Worm (Caenorhabditis elegans) whole organism, young adult: ENCODE measurements around the gene spl-3.
A peak's percentile ranks its signal among the peaks of the same experiment; 100 is the strongest.

Experiments
- B0261.1 ChIP-seq: sonication (generic microtip); optimal IDR thresholded peaks from 2 replicates; lab custom pipeline; 2016; ENCODE audit warnings: mild to moderate bottlenecking, missing genetic modification characterization, moderate library complexity, missing compliant biosample characterization
- B0336.3 ChIP-seq: fragments of 200-800 bp; sonication (Bioruptor generic); IDR thresholded peaks from 2 replicates; pipeline ENCODE4 v1.3.6; 2022; ENCODE audit warnings: missing genetic modification characterization, missing compliant biosample characterization
- F10E7.11 ChIP-seq: sonication (generic microtip); optimal IDR thresholded peaks from 2 replicates; lab custom pipeline; 2017; ENCODE audit warnings: mild to moderate bottlenecking, missing genetic modification characterization, moderate library complexity, missing compliant biosample characterization
- F33H1.4 ChIP-seq: fragments of 200-800 bp; sonication (Bioruptor generic); IDR thresholded peaks from 2 replicates; pipeline ENCODE4 v1.3.6; 2022; ENCODE audit warnings: missing genetic modification reagents, missing genetic modification characterization, missing compliant biosample characterization
- F39B2.1 ChIP-seq: fragments of 200-800 bp; sonication (Bioruptor generic); IDR thresholded peaks from 2 replicates; pipeline ENCODE4 v1.3.6; 2022; ENCODE audit warnings: missing genetic modification reagents, missing genetic modification characterization, missing compliant biosample characterization
- F52B5.7 ChIP-seq: sonication (generic microtip); optimal IDR thresholded peaks from 2 replicates; lab custom pipeline; 2016; ENCODE audit warnings: mild to moderate bottlenecking, missing genetic modification characterization, missing compliant biosample characterization
- Y95B8A.8 ChIP-seq: fragments of 200-800 bp; sonication (Bioruptor generic); IDR thresholded peaks from 2 replicates; pipeline ENCODE4 v1.3.6; 2022; ENCODE audit warnings: missing genetic modification reagents, missing genetic modification characterization, missing compliant biosample characterization
- ZK185.1 ChIP-seq: sonication (generic microtip); optimal IDR thresholded peaks from 2 replicates; lab custom pipeline; 2016; ENCODE audit warnings: mild to moderate bottlenecking, missing genetic modification characterization, missing compliant biosample characterization; ENCODE audit not compliant: poor library complexity, severe bottlenecking
- ama-1 ChIP-seq, 3 experiments: fragments of 150-350 bp in 1 of 3; sonication (generic microtip) in 2 of 3; optimal IDR thresholded peaks; 2 replicates each; lab custom pipeline; 2014 to 2018; ENCODE audit warnings: missing biosample characterization in 2 of 3, missing genetic modification characterization in 2 of 3, missing genetic modification reagents in 2 of 3
- athp-1 ChIP-seq: sonication (generic microtip); optimal IDR thresholded peaks from 2 replicates; lab custom pipeline; 2017; ENCODE audit warnings: mild to moderate bottlenecking, missing genetic modification characterization, missing compliant biosample characterization
- attf-3 ChIP-seq: fragments of 200-800 bp; sonication (Bioruptor generic); conservative IDR thresholded peaks from 2 replicates; pipeline ENCODE4 v1.3.6; 2022; ENCODE audit warnings: missing genetic modification reagents, missing genetic modification characterization, missing compliant biosample characterization
- cebp-1 ChIP-seq, 2 experiments: fragments of 200-800 bp in 1 of 2; sonication (Bioruptor generic) in 1 of 2; sonication (generic microtip) in 1 of 2; IDR thresholded peaks in 1 of 2; optimal IDR thresholded peaks in 1 of 2; 2 replicates each; pipeline versions ENCODE4 v1.3.6 to Lab custom; 2017 to 2022; ENCODE audit warnings: missing compliant biosample characterization in 2 of 2, missing genetic modification characterization in 2 of 2, mild to moderate bottlenecking in 1 of 2, missing genetic modification reagents in 1 of 2, moderate library complexity in 1 of 2
- ceh-58 ChIP-seq: fragments of 200-800 bp; sonication (Bioruptor generic); IDR thresholded peaks from 2 replicates; pipeline ENCODE4 v1.3.6; 2022; ENCODE audit warnings: missing genetic modification characterization, missing compliant biosample characterization
- die-1 ChIP-seq: sonication (generic microtip); optimal IDR thresholded peaks from 2 replicates; lab custom pipeline; 2016; ENCODE audit warnings: missing genotype, mild to moderate bottlenecking, missing genetic modification characterization, missing compliant biosample characterization
- dox-1 ChIP-seq: fragments of 200-800 bp; sonication (Bioruptor generic); IDR thresholded peaks from 2 replicates; pipeline ENCODE4 v1.3.6; 2022; ENCODE audit warnings: missing genetic modification reagents, missing genetic modification characterization, missing compliant biosample characterization
- dpff-1 ChIP-seq: sonication (generic microtip); optimal IDR thresholded peaks from 2 replicates; lab custom pipeline; 2017; ENCODE audit warnings: mild to moderate bottlenecking, missing genetic modification characterization, missing compliant biosample characterization
- efl-1 ChIP-seq: fragments of 150-350 bp; optimal IDR thresholded peaks from 2 replicates; lab custom pipeline; 2014; ENCODE audit warnings: missing biosample characterization, missing genetic modification reagents, missing genetic modification characterization
- egrh-3 ChIP-seq: fragments of 200-800 bp; sonication (Bioruptor generic); IDR thresholded peaks from 2 replicates; pipeline ENCODE4 v1.3.6; 2022; ENCODE audit warnings: missing genetic modification reagents, missing genetic modification characterization, missing compliant biosample characterization
- let-526 ChIP-seq: fragments of 200-800 bp; sonication (Bioruptor generic); IDR thresholded peaks from 2 replicates; pipeline ENCODE4 v1.3.6; 2022; ENCODE audit warnings: missing genetic modification reagents, missing genetic modification characterization, missing compliant biosample characterization
- lin-26 ChIP-seq: fragments of 200-800 bp; sonication (Bioruptor generic); IDR thresholded peaks from 2 replicates; pipeline ENCODE4 v1.3.6; 2022; ENCODE audit warnings: missing genetic modification reagents, missing genetic modification characterization, missing compliant biosample characterization
- lin-40 ChIP-seq: sonication (generic microtip); optimal IDR thresholded peaks from 2 replicates; lab custom pipeline; 2016; ENCODE audit warnings: missing genetic modification characterization, mild to moderate bottlenecking, missing compliant biosample characterization, missing genotype, missing genetic modification reagents
- lin-54 ChIP-seq: fragments of 200-800 bp; sonication (Bioruptor generic); optimal IDR thresholded peaks from 2 replicates; lab custom pipeline; 2018; ENCODE audit warnings: mild to moderate bottlenecking, missing genetic modification characterization, missing compliant biosample characterization
- lir-1 ChIP-seq: fragments of 200-800 bp; sonication (Bioruptor generic); conservative IDR thresholded peaks from 2 replicates; pipeline ENCODE4 v1.3.6; 2022; ENCODE audit warnings: missing genetic modification reagents, missing genetic modification characterization, missing compliant biosample characterization
- madf-3 ChIP-seq: fragments of 200-800 bp; sonication (Bioruptor generic); IDR thresholded peaks from 2 replicates; pipeline ENCODE4 v1.3.6; 2022; ENCODE audit warnings: missing genetic modification reagents, missing genetic modification characterization, missing compliant biosample characterization
- madf-6 ChIP-seq: fragments of 200-800 bp; sonication (Bioruptor generic); IDR thresholded peaks from 2 replicates; pipeline ENCODE4 v1.3.6; 2022; ENCODE audit warnings: missing genetic modification reagents, missing genetic modification characterization, missing compliant biosample characterization
- nfyb-1 ChIP-seq: fragments of 200-800 bp; sonication (Bioruptor generic); IDR thresholded peaks from 2 replicates; pipeline ENCODE4 v1.3.6; 2022; ENCODE audit warnings: missing genetic modification reagents, missing genetic modification characterization, missing compliant biosample characterization
- nhr-179 ChIP-seq: sonication (generic microtip); optimal IDR thresholded peaks from 2 replicates; lab custom pipeline; 2016; ENCODE audit warnings: mild to moderate bottlenecking, missing genetic modification characterization, missing compliant biosample characterization
- nhr-80 ChIP-seq: sonication (generic microtip); optimal IDR thresholded peaks from 2 replicates; lab custom pipeline; 2016; ENCODE audit warnings: missing genetic modification characterization, missing compliant biosample characterization
- rcor-1 ChIP-seq: fragments of 200-800 bp; sonication (Bioruptor generic); IDR thresholded peaks from 2 replicates; pipeline ENCODE4 v1.3.6; 2022; ENCODE audit warnings: missing genetic modification reagents, missing genetic modification characterization, missing compliant biosample characterization
- repo-1 ChIP-seq: sonication (generic microtip); optimal IDR thresholded peaks from 2 replicates; lab custom pipeline; 2017; ENCODE audit warnings: mild to moderate bottlenecking, missing genetic modification characterization, missing compliant biosample characterization
- sea-2 ChIP-seq: fragments of 200-800 bp; sonication (Bioruptor generic); IDR thresholded peaks from 2 replicates; pipeline ENCODE4 v1.3.6; 2022; ENCODE audit warnings: missing genetic modification characterization, missing compliant biosample characterization
- snpc-4 ChIP-seq, 5 experiments: fragments of 150-350 bp in 1 of 5; sonication (generic microtip) in 4 of 5; optimal IDR thresholded peaks; 2 replicates each; lab custom pipeline; 2014 to 2018; ENCODE audit warnings: missing genetic modification characterization in 5 of 5, missing biosample characterization in 3 of 5, antibody characterized with exemption in 2 of 5, mild to moderate bottlenecking in 2 of 5, missing compliant biosample characterization in 2 of 5, missing genotype in 2 of 5, moderate library complexity in 2 of 5, missing genetic modification reagents in 1 of 5
- tbx-9 ChIP-seq: sonication (generic microtip); optimal IDR thresholded peaks from 2 replicates; lab custom pipeline; 2016; ENCODE audit warnings: borderline replicate concordance, missing genetic modification characterization, inconsistent platforms, missing compliant biosample characterization
- zfh-2 ChIP-seq: fragments of 200-800 bp; sonication (Bioruptor generic); conservative IDR thresholded peaks from 2 replicates; pipeline ENCODE4 v1.3.6; 2022; ENCODE audit warnings: missing genetic modification reagents, missing genetic modification characterization, missing compliant biosample characterization
- zim-3 ChIP-seq: sonication (generic microtip); optimal IDR thresholded peaks from 2 replicates; lab custom pipeline; 2017; ENCODE audit warnings: mild to moderate bottlenecking, missing genetic modification characterization, moderate library complexity, missing compliant biosample characterization
- ztf-3 ChIP-seq: fragments of 200-800 bp; sonication (Bioruptor generic); optimal IDR thresholded peaks from 2 replicates; lab custom pipeline; 2018; ENCODE audit warnings: mild to moderate bottlenecking, missing genetic modification characterization, missing compliant biosample characterization

spl-3 gene

DNA sequence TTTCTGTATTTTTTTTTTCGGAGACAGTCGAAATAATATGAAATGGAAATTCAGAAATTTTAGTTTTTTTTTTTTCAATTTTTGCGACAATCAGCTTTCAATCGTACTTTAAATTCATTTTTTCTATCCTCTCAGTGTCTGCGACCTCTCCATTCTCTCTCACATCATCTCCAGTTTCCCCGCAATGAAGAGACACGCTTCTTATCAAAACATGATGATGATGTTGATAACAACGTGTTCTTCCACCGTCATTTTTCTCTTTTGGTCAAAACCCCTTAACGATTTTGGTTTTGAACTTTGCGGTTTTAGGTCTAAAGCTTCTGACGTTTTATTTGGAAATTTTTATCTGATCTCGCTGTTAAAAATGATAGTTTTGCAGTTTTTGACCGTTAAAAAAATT is 16.5 kb downstream of the spl-3 start:
- TF ChIP-seq ceh-58 (GFP tag; lab: Robert Waterston, UW) (no peak), athp-1 (tag; lab: Kevin White, UChicago) (no peak), lin-54 (GFP tag; lab: Kevin White, UChicago) (no peak), F33H1.4 (GFP tag; lab: Robert Waterston, UW) (no peak), efl-1 (no peak), nfyb-1 (no peak), F10E7.11 (no peak), snpc-4 (GFP tag; optimal IDR thresholded peaks at IDR 0.05; lab: Kevin White, UChicago) (no peak), snpc-4 (tag; optimal IDR thresholded peaks at IDR 0.05; lab: Kevin White, UChicago) (no peak)
- TF ChIP-seq, all 124 proteins: peak for 0

DNA sequence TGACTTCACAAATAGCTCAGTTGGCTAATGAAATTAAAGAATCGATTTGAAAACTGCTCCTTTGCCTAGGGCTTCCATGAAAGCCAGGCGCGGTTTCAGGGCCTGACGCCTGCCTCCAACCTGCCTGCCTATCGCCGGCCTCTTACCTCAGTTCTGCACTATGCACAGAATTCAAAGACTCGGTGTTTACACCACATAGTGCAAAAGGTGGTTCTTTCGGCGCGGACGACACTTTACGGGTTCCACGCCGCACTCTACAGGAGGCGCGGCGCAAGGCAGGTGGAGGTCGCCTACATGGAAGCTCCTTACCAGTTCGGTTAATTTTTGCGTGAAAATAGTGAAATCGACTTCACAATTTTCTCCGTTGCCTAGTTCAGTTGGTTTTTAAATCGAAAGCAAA is 16.9 kb downstream of the spl-3 start:
- TF ChIP-seq cebp-1 (GFP tag; IDR thresholded peaks at IDR 0.05; lab: Robert Waterston, UW) (no peak), cebp-1 (tag; optimal IDR thresholded peaks at IDR 0.05; lab: Kevin White, UChicago) (no peak), zfh-2 (GFP tag; lab: Robert Waterston, UW) (peak; percentile 52), attf-3 (GFP tag; lab: Robert Waterston, UW) (no peak), ztf-3 (no peak), lin-40 (no peak), ama-1 (optimal IDR thresholded peaks at IDR 0.05; lab: Kevin White, UChicago) (no peak), ama-1 (GFP tag; optimal IDR thresholded peaks at IDR 0.05; lab: Kevin White, UChicago) (no peak), lin-54 (GFP tag; lab: Kevin White, UChicago) (no peak), B0336.3 (GFP tag; lab: Robert Waterston, UW) (no peak), tbx-9 (no peak), lin-26 (0 out of 2 replicates have a peak, but pooled peaks have one; percentile 43)

DNA sequence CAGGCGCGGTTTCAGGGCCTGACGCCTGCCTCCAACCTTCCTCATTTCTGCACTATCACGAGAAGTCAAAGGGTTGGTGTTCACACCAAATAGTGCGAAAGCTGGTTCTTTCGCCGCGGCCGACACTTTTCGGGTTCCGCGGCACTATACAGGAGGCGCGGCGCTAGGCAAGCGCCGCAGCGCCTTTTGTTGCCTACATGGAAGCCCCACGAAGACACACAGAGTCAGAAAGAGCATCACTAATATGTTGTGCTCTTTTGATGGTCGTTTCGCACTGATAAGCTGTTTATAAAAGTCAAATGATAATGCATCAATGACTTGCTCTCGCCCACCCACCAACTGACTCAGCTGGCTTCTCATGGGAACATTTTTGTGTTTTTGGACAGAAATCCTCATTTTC is 19.0 kb downstream of the spl-3 start:
- peak; percentile 51 for TF ChIP-seq dox-1 (GFP tag; lab: Robert Waterston, UW)
- TF ChIP-seq nhr-80: peak; percentile 73
- no peak for TF ChIP-seq zim-3
- no peak for TF ChIP-seq sea-2 (GFP tag; lab: Robert Waterston, UW)
- TF ChIP-seq zfh-2 (GFP tag; lab: Robert Waterston, UW): peak; percentile 69; the same call in 1 of the 2 replicates
- no peak for TF ChIP-seq efl-1
- no peak for TF ChIP-seq snpc-4 (GFP tag; optimal IDR thresholded peaks at IDR 0.05; lab: Kevin White, UChicago)
- TF ChIP-seq snpc-4 (tag; optimal IDR thresholded peaks at IDR 0.05; lab: Kevin White, UChicago): peak in 1 of 4 experiments; percentile 81
- no peak for TF ChIP-seq lin-26
- no peak for TF ChIP-seq dpff-1
- 0 out of 2 replicates have a peak, but pooled peaks have one; percentile 23 for TF ChIP-seq egrh-3 (GFP tag; lab: Robert Waterston, UW)

DNA sequence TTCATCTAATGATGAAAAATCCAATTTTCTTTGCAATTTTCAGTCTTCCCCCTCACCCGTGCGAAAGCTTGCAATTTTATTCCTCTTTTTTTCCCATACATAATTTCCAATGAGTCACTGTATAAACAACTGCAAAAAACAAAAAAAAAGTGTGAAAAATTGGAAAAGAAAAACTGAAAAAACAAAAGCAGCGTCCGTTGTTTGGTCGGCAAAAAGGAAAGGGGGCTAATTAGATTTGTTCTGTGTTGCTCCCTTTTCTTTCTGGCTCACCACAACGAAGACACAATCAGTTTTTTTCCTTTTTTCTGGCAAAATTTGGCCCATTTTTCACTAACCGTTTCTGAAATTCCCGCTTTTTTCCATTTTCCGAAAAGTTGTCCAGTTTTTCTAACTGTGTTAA is 19.5 kb downstream of the spl-3 start:
- no peak for TF ChIP-seq Y95B8A.8
- TF ChIP-seq lir-1 (GFP tag; lab: Robert Waterston, UW): no peak
- no peak for TF ChIP-seq F33H1.4 (GFP tag; lab: Robert Waterston, UW)
- TF ChIP-seq B0261.1 (tag; lab: Kevin White, UChicago): no peak
- no peak for TF ChIP-seq ZK185.1 (tag; lab: Kevin White, UChicago)
- no peak for TF ChIP-seq egrh-3 (GFP tag; lab: Robert Waterston, UW)
- TF ChIP-seq snpc-4 (GFP tag; optimal IDR thresholded peaks at IDR 0.05; lab: Kevin White, UChicago): no peak
- no peak for TF ChIP-seq snpc-4 (tag; optimal IDR thresholded peaks at IDR 0.05; lab: Kevin White, UChicago)
- no peak for TF ChIP-seq F52B5.7 (tag; lab: Kevin White, UChicago)
- no peak for TF ChIP-seq nhr-179 (tag; lab: Kevin White, UChicago)

DNA sequence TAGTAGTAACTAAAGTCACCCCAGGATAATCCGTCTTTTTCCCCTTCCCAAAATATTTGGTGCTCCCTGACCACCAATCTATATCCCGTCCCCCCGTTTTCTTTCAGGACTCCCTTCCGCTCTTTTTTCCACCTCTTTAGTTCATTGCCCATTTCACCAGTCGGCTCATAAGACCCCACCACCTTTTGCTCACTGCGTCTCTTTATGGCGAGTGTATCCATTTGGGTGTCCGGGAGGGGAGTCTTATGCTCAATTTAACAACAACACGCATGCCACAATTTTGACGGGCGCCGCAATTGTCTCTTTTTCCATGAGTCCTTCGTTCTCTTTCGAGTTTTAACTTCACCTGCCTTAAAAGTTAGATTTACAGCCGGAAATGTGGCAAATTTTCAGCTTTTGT is 20.3 kb downstream of the spl-3 start:
- TF ChIP-seq repo-1 (tag; lab: Kevin White, UChicago) (no peak), madf-3 (GFP tag; lab: Robert Waterston, UW) (no peak), sea-2 (GFP tag; lab: Robert Waterston, UW) (no peak), die-1 (no peak), rcor-1 (GFP tag; lab: Robert Waterston, UW) (no peak), let-526 (GFP tag; lab: Robert Waterston, UW) (no peak), F39B2.1 (no peak), madf-6 (GFP tag; lab: Robert Waterston, UW) (no peak), lin-40 (no peak)
